Fruit fly (Drosophila melanogaster) whole organism, wandering third instar larva: ENCODE measurements around the gene bowl.

ENCODE experiments used
- CG32264 ChIP-seq: fragments of 200-800 bp; sonication (Bioruptor generic); optimal IDR thresholded peaks from 2 replicates; lab custom pipeline; 2016; ENCODE audit warnings: missing biosample characterization, missing genetic modification characterization
- Dif ChIP-seq: fragments of 200-275, 200-300 bp; sonication (Bioruptor generic); optimal IDR thresholded peaks from 2 replicates; lab custom pipeline; 2018; ENCODE audit warnings: missing biosample characterization, missing genetic modification characterization; ENCODE audit not compliant: partially characterized antibody
- HLH106 ChIP-seq: fragments of 200-800 bp; optimal IDR thresholded peaks from 3 replicates; lab custom pipeline; 2019; ENCODE audit warnings: missing biosample characterization, mild to moderate bottlenecking, missing genetic modification characterization, moderate library complexity
- Hr78 ChIP-seq: fragments of >200 bp; optimal IDR thresholded peaks from 2 replicates; lab custom pipeline; 2017; ENCODE audit warnings: missing biosample characterization, missing genetic modification characterization
- Jra ChIP-seq: sonication (Bioruptor generic); optimal IDR thresholded peaks from 2 replicates; lab custom pipeline; 2016; ENCODE audit warnings: missing biosample characterization, missing genetic modification characterization
- N ChIP-seq: fragments of >200 bp; optimal IDR thresholded peaks from 2 replicates; lab custom pipeline; 2018; ENCODE audit warnings: missing biosample characterization, missing external identifiers, missing genetic modification characterization
- Rel ChIP-seq, 2 experiments: fragments of 200-800 bp; sonication (Bioruptor generic) in 1 of 2; optimal IDR thresholded peaks; 2 replicates in 1 of 2; 3 replicates in 1 of 2; lab custom pipeline; 2016 to 2019; ENCODE audit warnings: mild to moderate bottlenecking in 2 of 2, missing biosample characterization in 2 of 2, missing genetic modification characterization in 2 of 2, moderate library complexity in 1 of 2
- brk ChIP-seq: fragments of 200-800 bp; sonication (Bioruptor generic); optimal IDR thresholded peaks from 2 replicates; lab custom pipeline; 2016; ENCODE audit warnings: missing biosample characterization, mild to moderate bottlenecking, missing genetic modification characterization
- dmrt93B ChIP-seq: fragments of 200-800 bp; sonication (Bioruptor generic); optimal IDR thresholded peaks from 2 replicates; lab custom pipeline; 2018; ENCODE audit warnings: missing biosample characterization, mild to moderate bottlenecking, missing genetic modification characterization
- h ChIP-seq: fragments of 200-800 bp; sonication (Bioruptor generic); optimal IDR thresholded peaks from 3 replicates; lab custom pipeline; 2016; ENCODE audit warnings: missing biosample characterization, mild to moderate bottlenecking, missing genetic modification characterization
- pan ChIP-seq: fragments of >200 bp; optimal IDR thresholded peaks from 2 replicates; lab custom pipeline; 2017
- sage ChIP-seq: fragments of 200-800 bp; sonication (Bioruptor generic); optimal IDR thresholded peaks from 2 replicates; lab custom pipeline; 2016; ENCODE audit warnings: missing biosample characterization, mild to moderate bottlenecking, missing genetic modification characterization
- woc ChIP-seq: sonication (Bioruptor generic); optimal IDR thresholded peaks from 2 replicates; lab custom pipeline; 2016; ENCODE audit warnings: missing biosample characterization, mild to moderate bottlenecking, missing genetic modification characterization

DNA sequence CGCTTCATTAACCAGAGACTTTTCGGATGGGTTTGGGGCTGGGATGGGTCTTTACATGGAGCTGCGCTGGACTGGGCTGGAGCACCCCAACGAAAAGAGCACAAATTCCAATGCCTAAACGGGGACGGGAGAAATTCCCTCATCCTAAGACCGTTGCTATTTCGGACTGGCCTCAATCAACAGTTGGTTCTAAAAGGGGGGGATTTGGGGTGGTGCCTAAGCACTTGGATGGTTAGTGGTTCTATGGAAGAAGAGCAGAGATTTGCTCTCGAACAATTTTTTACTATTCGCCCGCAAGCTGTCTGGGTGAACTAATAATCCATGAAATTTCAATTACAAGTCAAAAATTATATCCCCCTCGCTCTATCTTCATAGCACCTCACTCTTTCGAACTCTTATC, 41.9 kb upstream of the bowl start:
- TF ChIP-seq HLH106 (tag; lab: Kevin White, UChicago) = no peak
- no peak for TF ChIP-seq Jra (GFP tag; lab: Kevin White, UChicago)
- no peak for TF ChIP-seq dmrt93B (GFP tag; lab: Kevin White, UChicago)
- no peak for TF ChIP-seq Dif
- no peak for TF ChIP-seq Hr78 (GFP tag; lab: Kevin White, UChicago)
- TF ChIP-seq CG32264 = no peak
- no peak for TF ChIP-seq brk (GFP tag; lab: Kevin White, UChicago)
- no peak for TF ChIP-seq Rel (GFP tag; optimal IDR thresholded peaks at IDR 0.05; lab: Kevin White, UChicago)
- no peak for TF ChIP-seq Rel (tag; optimal IDR thresholded peaks at IDR 0.05; lab: Kevin White, UChicago)
- no peak for TF ChIP-seq sage (GFP tag; lab: Kevin White, UChicago)
- TF ChIP-seq woc (GFP tag; lab: Kevin White, UChicago) = no peak
- TF ChIP-seq h = no peak
- TF ChIP-seq N = no peak
- no peak for TF ChIP-seq pan (lab: Kevin White, UChicago)
